Fruit fly (Drosophila melanogaster) whole organism, pupa: ENCODE measurements around the gene cbt.

ENCODE experiments used
- CG15710 ChIP-seq: fragments of 200-800 bp; sonication (Bioruptor generic); optimal IDR thresholded peaks from 2 replicates; lab custom pipeline; 2018; ENCODE audit warnings: missing biosample characterization, mild to moderate bottlenecking, missing genetic modification characterization, moderate library complexity
- CG17806 ChIP-seq: fragments of 200-800 bp; sonication (Bioruptor generic); optimal IDR thresholded peaks from 2 replicates; lab custom pipeline; 2018; ENCODE audit warnings: missing biosample characterization, mild to moderate bottlenecking, missing genetic modification characterization, moderate library complexity
- CG34367 ChIP-seq: fragments of 200-800 bp; sonication (Bioruptor generic); optimal IDR thresholded peaks from 2 replicates; lab custom pipeline; 2018; ENCODE audit warnings: missing biosample characterization, mild to moderate bottlenecking, missing genetic modification characterization
- CG4496 ChIP-seq: fragments of 200-800 bp; sonication (Bioruptor generic); IDR thresholded peaks from 3 replicates; pipeline ENCODE4 v1.3.6; 2022; ENCODE audit warnings: missing biosample characterization, missing genetic modification characterization
- CG9948 ChIP-seq: fragments of 200-800 bp; sonication (Bioruptor generic); optimal IDR thresholded peaks from 2 replicates; lab custom pipeline; 2018; ENCODE audit warnings: missing biosample characterization, mild to moderate bottlenecking, missing genetic modification characterization, moderate library complexity
- Ets98B ChIP-seq: fragments of 200-800 bp; sonication (Bioruptor generic); IDR thresholded peaks from 2 replicates; pipeline ENCODE4 v1.3.6; 2022; ENCODE audit warnings: missing biosample characterization, missing genetic modification characterization
- Pif1A ChIP-seq: fragments of 200-800 bp; sonication (Bioruptor generic); optimal IDR thresholded peaks from 3 replicates; lab custom pipeline; 2016; ENCODE audit warnings: missing biosample characterization, missing genetic modification characterization
- fd96Ca ChIP-seq: fragments of 200-800 bp; sonication (Bioruptor generic); IDR thresholded peaks from 3 replicates; pipeline ENCODE4 v1.3.6; 2022; ENCODE audit warnings: missing biosample characterization, missing genetic modification characterization
- gl ChIP-seq: fragments of 200-800 bp; sonication (Bioruptor generic); optimal IDR thresholded peaks from 2 replicates; lab custom pipeline; 2018; ENCODE audit warnings: missing biosample characterization, mild to moderate bottlenecking, missing genetic modification characterization
- rn ChIP-seq: fragments of 200-800 bp; sonication (Bioruptor generic); IDR thresholded peaks from 2 replicates; pipeline ENCODE4 v1.3.6; 2022; ENCODE audit warnings: missing biosample characterization, missing genetic modification characterization

DNA sequence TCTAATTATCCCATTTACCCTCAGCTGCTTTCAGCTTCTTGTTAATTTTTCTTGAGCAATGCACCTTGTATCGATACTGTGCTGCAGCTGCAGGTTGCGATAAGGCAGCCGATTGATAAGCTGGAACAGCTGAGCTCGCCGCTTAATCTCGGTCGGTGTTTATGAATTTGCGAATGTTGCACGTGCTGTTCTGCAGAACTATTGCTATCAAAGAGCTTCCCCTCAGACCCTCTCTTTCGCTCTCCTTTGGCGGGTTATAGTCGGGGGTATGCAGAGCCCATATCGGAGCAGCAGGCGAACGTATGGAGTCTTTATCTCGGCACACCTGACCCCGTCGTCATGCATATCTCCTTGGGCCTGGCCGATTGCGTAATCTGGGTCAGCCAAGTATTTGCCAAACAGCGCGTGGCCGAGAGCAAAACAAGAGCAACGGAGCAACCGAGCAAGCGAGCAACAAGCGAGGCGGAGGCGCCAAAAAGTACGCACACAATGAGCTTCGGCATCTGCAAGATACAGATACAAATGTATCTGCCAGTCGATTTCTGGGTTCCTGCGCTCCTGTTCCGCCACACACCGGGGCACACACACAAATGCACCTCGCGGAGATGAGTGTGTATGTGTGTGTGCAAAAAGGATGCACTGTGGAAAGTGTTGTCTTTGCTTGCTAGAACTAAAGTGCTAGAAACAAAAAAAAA lies 34.8 kb upstream of the cbt start:
- no peak for TF ChIP-seq gl (tag; lab: Kevin White, UChicago)
- TF ChIP-seq CG34367, result no peak
- TF ChIP-seq CG15710 (tag; lab: Kevin White, UChicago), result no peak
- no peak for TF ChIP-seq Pif1A (GFP tag; lab: Kevin White, UChicago)
- TF ChIP-seq CG4496 (GFP tag; lab: Robert Waterston, UW), result no peak
- TF ChIP-seq fd96Ca (GFP tag; lab: Robert Waterston, UW), result no peak
- no peak for TF ChIP-seq Ets98B (GFP tag; lab: Robert Waterston, UW)
- no peak for TF ChIP-seq CG9948 (tag; lab: Kevin White, UChicago)
- TF ChIP-seq rn (GFP tag; lab: Robert Waterston, UW), result no peak
- no peak for TF ChIP-seq CG17806
